Worm (Caenorhabditis elegans) whole organism, young adult: ENCODE measurements around the gene Y22D7AR.3.

ENCODE experiments used
- B0336.3 ChIP-seq: fragments of 200-800 bp; sonication (Bioruptor generic); IDR thresholded peaks from 2 replicates; pipeline ENCODE4 v1.3.6; 2022; ENCODE audit warnings: missing genetic modification characterization, missing compliant biosample characterization
- C06A6.2 ChIP-seq: fragments of 200-800 bp; sonication (Bioruptor generic); conservative IDR thresholded peaks from 2 replicates; pipeline ENCODE4 v1.3.6; 2022; ENCODE audit warnings: missing genetic modification characterization, missing compliant biosample characterization
- C17E4.6 ChIP-seq: fragments of 200-800 bp; sonication (Bioruptor generic); IDR thresholded peaks from 2 replicates; pipeline ENCODE4 v1.3.6; 2022; ENCODE audit warnings: missing genetic modification reagents, missing genetic modification characterization, missing compliant biosample characterization
- D2030.7 ChIP-seq: fragments of 200-800 bp; sonication (Bioruptor generic); IDR thresholded peaks from 2 replicates; pipeline ENCODE4 v1.3.6; 2022; ENCODE audit warnings: missing genetic modification reagents, missing genetic modification characterization, missing compliant biosample characterization
- F33H1.4 ChIP-seq: fragments of 200-800 bp; sonication (Bioruptor generic); IDR thresholded peaks from 2 replicates; pipeline ENCODE4 v1.3.6; 2022; ENCODE audit warnings: missing genetic modification reagents, missing genetic modification characterization, missing compliant biosample characterization
- F49E8.2 ChIP-seq: sonication (generic microtip); optimal IDR thresholded peaks from 3 replicates; lab custom pipeline; 2017; ENCODE audit warnings: missing genetic modification characterization, mild to moderate bottlenecking, missing compliant biosample characterization, antibody characterized with exemption, moderate library complexity; ENCODE audit not compliant: insufficient read depth
- K12H6.12 ChIP-seq: fragments of 200-800 bp; sonication (Bioruptor generic); optimal IDR thresholded peaks from 2 replicates; lab custom pipeline; 2018; ENCODE audit warnings: mild to moderate bottlenecking, missing genetic modification characterization, missing compliant biosample characterization
- Y56A3A.18 ChIP-seq: fragments of 200-800 bp; sonication (Bioruptor generic); IDR thresholded peaks from 2 replicates; pipeline ENCODE4 v1.3.6; 2022; ENCODE audit warnings: missing genetic modification reagents, missing genetic modification characterization, missing compliant biosample characterization
- athp-1 ChIP-seq: sonication (generic microtip); optimal IDR thresholded peaks from 2 replicates; lab custom pipeline; 2017; ENCODE audit warnings: mild to moderate bottlenecking, missing genetic modification characterization, missing compliant biosample characterization
- bed-2 ChIP-seq: fragments of 200-800 bp; sonication (Bioruptor generic); IDR thresholded peaks from 2 replicates; pipeline ENCODE4 v1.3.6; 2022; ENCODE audit warnings: missing genetic modification reagents, missing genetic modification characterization, missing compliant biosample characterization
- cebp-1 ChIP-seq, 2 experiments: fragments of 200-800 bp in 1 of 2; sonication (Bioruptor generic) in 1 of 2; sonication (generic microtip) in 1 of 2; IDR thresholded peaks in 1 of 2; optimal IDR thresholded peaks in 1 of 2; 2 replicates each; pipeline versions ENCODE4 v1.3.6 to Lab custom; 2017 to 2022; ENCODE audit warnings: missing compliant biosample characterization in 2 of 2, missing genetic modification characterization in 2 of 2, mild to moderate bottlenecking in 1 of 2, missing genetic modification reagents in 1 of 2, moderate library complexity in 1 of 2
- ceh-100 ChIP-seq: fragments of 200-800 bp; sonication (Bioruptor generic); IDR thresholded peaks from 2 replicates; pipeline ENCODE4 v1.3.6; 2022; ENCODE audit warnings: missing genetic modification reagents, missing genetic modification characterization, missing compliant biosample characterization
- ceh-58 ChIP-seq: fragments of 200-800 bp; sonication (Bioruptor generic); IDR thresholded peaks from 2 replicates; pipeline ENCODE4 v1.3.6; 2022; ENCODE audit warnings: missing genetic modification characterization, missing compliant biosample characterization
- ceh-91 ChIP-seq: fragments of 200-800 bp; sonication (Bioruptor generic); IDR thresholded peaks from 2 replicates; pipeline ENCODE4 v1.3.6; 2022; ENCODE audit warnings: missing genetic modification reagents, missing genetic modification characterization, missing compliant biosample characterization
- dpff-1 ChIP-seq: sonication (generic microtip); optimal IDR thresholded peaks from 2 replicates; lab custom pipeline; 2017; ENCODE audit warnings: mild to moderate bottlenecking, missing genetic modification characterization, missing compliant biosample characterization
- egl-44 ChIP-seq: fragments of 200-800 bp; sonication (Bioruptor generic); IDR thresholded peaks from 2 replicates; pipeline ENCODE4 v1.3.6; 2022; ENCODE audit warnings: missing genetic modification reagents, missing genetic modification characterization, missing compliant biosample characterization
- egrh-3 ChIP-seq: fragments of 200-800 bp; sonication (Bioruptor generic); IDR thresholded peaks from 2 replicates; pipeline ENCODE4 v1.3.6; 2022; ENCODE audit warnings: missing genetic modification reagents, missing genetic modification characterization, missing compliant biosample characterization
- ekl-4 ChIP-seq: fragments of 200-800 bp; sonication (Bioruptor generic); IDR thresholded peaks from 2 replicates; pipeline ENCODE4 v1.3.6; 2022; ENCODE audit warnings: missing genetic modification reagents, missing genetic modification characterization, missing compliant biosample characterization
- him-1 ChIP-seq: sonication (generic microtip); optimal IDR thresholded peaks from 2 replicates; lab custom pipeline; 2016; ENCODE audit warnings: missing genotype, missing genetic modification reagents, missing genetic modification characterization, missing compliant biosample characterization
- hlh-26 ChIP-seq: fragments of 200-800 bp; sonication (Bioruptor generic); conservative IDR thresholded peaks from 2 replicates; pipeline ENCODE4 v1.3.6; 2022; ENCODE audit warnings: missing genetic modification reagents, missing genetic modification characterization, missing compliant biosample characterization
- hmg-20 ChIP-seq: fragments of 200-800 bp; sonication (Bioruptor generic); IDR thresholded peaks from 2 replicates; pipeline ENCODE4 v1.3.6; 2022; ENCODE audit warnings: missing genetic modification reagents, missing genetic modification characterization, missing compliant biosample characterization
- lin-40 ChIP-seq: sonication (generic microtip); optimal IDR thresholded peaks from 2 replicates; lab custom pipeline; 2016; ENCODE audit warnings: missing genetic modification characterization, mild to moderate bottlenecking, missing compliant biosample characterization, missing genotype, missing genetic modification reagents
- lsy-27 ChIP-seq: sonication (generic microtip); optimal IDR thresholded peaks from 2 replicates; lab custom pipeline; 2017; ENCODE audit warnings: missing genetic modification characterization, mild to moderate bottlenecking, missing compliant biosample characterization, antibody characterized with exemption, missing genotype, borderline replicate concordance; ENCODE audit not compliant: insufficient read depth
- madf-10 ChIP-seq: sonication (generic microtip); optimal IDR thresholded peaks from 2 replicates; lab custom pipeline; 2016; ENCODE audit warnings: mild to moderate bottlenecking, missing genetic modification characterization, missing compliant biosample characterization
- madf-6 ChIP-seq: fragments of 200-800 bp; sonication (Bioruptor generic); IDR thresholded peaks from 2 replicates; pipeline ENCODE4 v1.3.6; 2022; ENCODE audit warnings: missing genetic modification reagents, missing genetic modification characterization, missing compliant biosample characterization
- madf-8 ChIP-seq: fragments of 200-800 bp; sonication (Bioruptor generic); conservative IDR thresholded peaks from 2 replicates; pipeline ENCODE4 v1.3.6; 2022; ENCODE audit warnings: missing genetic modification reagents, missing genetic modification characterization, missing compliant biosample characterization
- mes-4 ChIP-seq: sonication (generic microtip); optimal IDR thresholded peaks from 2 replicates; lab custom pipeline; 2016; ENCODE audit warnings: missing genotype, missing genetic modification characterization, missing compliant biosample characterization
- nfya-1 ChIP-seq: sonication (generic microtip); optimal IDR thresholded peaks from 2 replicates; lab custom pipeline; 2017; ENCODE audit warnings: antibody characterized with exemption, missing compliant biosample characterization, missing genetic modification characterization, borderline replicate concordance; ENCODE audit not compliant: insufficient read depth
- rcor-1 ChIP-seq: fragments of 200-800 bp; sonication (Bioruptor generic); IDR thresholded peaks from 2 replicates; pipeline ENCODE4 v1.3.6; 2022; ENCODE audit warnings: missing genetic modification reagents, missing genetic modification characterization, missing compliant biosample characterization
- sptf-2 ChIP-seq: fragments of 200-800 bp; sonication (Bioruptor generic); optimal IDR thresholded peaks from 2 replicates; lab custom pipeline; 2018; ENCODE audit warnings: mild to moderate bottlenecking, missing genetic modification characterization, missing compliant biosample characterization
- ztf-28 ChIP-seq: fragments of 200-800 bp; sonication (Bioruptor generic); IDR thresholded peaks from 2 replicates; pipeline ENCODE4 v1.3.6; 2022; ENCODE audit warnings: missing genetic modification reagents, missing genetic modification characterization, missing compliant biosample characterization

Gene Y22D7AR.3

ce11 chrIII:1676588-1676987 is 10.9 kb upstream of the Y22D7AR.3 start, which contains the start of gene Y22D7AR.6:
Gene Y22D7AR.6 (minus strand): TSS chrIII:1676721.
- TF ChIP-seq K12H6.12 (tag; lab: Kevin White, UChicago) (no peak), nfya-1 (tag; lab: Kevin White, UChicago) (no peak), hmg-20 (GFP tag; lab: Robert Waterston, UW) (no peak), C06A6.2 (GFP tag; lab: Robert Waterston, UW) (no peak), hlh-26 (no peak), ceh-58 (no peak), F49E8.2 (no peak), ekl-4 (GFP tag; lab: Robert Waterston, UW) (no peak), B0336.3 (no peak), madf-10 (tag; lab: Kevin White, UChicago) (no peak), F33H1.4 (no peak), Y56A3A.18 (GFP tag; lab: Robert Waterston, UW) (no peak), egl-44 (GFP tag; lab: Robert Waterston, UW) (no peak), sptf-2 (GFP tag; lab: Kevin White, UChicago) (no peak), madf-6 (GFP tag; lab: Robert Waterston, UW) (no peak), lin-40 (tag; lab: Kevin White, UChicago) (no peak), egrh-3 (GFP tag; lab: Robert Waterston, UW) (no peak), ztf-28 (GFP tag; lab: Robert Waterston, UW) (no peak), lsy-27 (tag; lab: Kevin White, UChicago) (no peak)

DNA sequence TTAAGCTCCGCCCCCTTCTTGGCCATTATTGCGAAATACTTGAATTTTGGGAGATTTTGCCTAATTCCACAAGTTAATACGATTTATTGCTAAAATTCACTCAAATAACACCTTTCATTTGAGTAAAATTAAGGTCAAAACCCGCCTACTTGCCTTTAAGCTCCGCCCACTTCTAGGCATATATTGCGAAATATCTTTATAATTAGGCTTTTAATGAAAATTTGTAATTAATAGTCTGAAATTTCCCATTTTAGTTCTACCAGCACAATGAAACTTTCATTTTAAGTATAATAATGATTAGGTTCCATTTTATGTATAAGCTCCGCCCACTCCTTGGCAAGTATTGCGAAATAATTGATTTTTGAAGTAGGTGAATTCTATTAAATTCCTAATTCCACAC is 9.1 kb upstream of the Y22D7AR.3 start:
- TF ChIP-seq dpff-1 (tag; lab: Kevin White, UChicago) (no peak), cebp-1 (GFP tag; IDR thresholded peaks at IDR 0.05; lab: Robert Waterston, UW) (no peak; the same call in 1 of the 2 replicates), cebp-1 (tag; optimal IDR thresholded peaks at IDR 0.05; lab: Kevin White, UChicago) (peak; percentile 93)

DNA sequence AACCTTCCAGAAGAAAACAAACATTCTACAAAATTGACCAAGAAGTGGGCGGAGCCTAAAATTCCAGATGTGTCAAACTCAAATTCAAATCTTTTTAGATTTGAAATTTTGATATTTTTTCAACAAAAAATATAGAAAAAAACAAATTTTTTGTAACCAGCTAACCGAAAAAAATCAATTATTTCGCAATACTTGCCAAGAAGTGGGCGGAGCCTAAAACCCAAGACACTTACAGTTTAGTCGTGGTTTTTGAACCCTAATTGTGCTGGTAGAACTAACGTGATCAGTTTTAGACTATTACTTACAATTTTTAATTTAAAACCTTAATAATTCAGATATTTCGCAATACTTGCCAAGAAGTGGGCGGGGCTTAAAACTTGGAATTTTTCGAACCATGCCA is 7.7 kb upstream of the Y22D7AR.3 start:
- TF ChIP-seq cebp-1 (GFP tag; IDR thresholded peaks at IDR 0.05; lab: Robert Waterston, UW): peak; percentile 34; the same call in 1 of the 2 replicates
- TF ChIP-seq cebp-1 (tag; optimal IDR thresholded peaks at IDR 0.05; lab: Kevin White, UChicago): peak; percentile 91
- no peak for TF ChIP-seq ceh-100

DNA sequence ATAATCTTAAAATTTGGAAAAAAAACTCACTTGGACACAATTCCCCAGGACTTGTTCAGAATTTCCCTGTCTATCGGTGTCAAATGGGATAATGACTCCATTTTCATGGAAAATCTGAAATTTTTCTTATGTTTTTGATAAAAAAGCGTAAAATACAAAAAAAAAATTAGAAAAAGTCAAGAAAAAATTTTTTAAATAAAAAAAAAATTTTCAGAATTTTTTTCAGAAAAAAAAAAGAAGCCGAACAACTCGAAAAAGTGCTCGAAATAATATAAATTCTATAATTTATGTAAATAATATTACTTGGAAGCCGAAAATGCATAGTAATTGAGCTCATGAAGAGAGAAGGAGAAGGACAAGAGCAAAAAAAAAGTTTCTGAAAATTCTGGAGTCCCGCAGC is 2.9 kb upstream of the Y22D7AR.3 start, which contains the start of gene glb-30:
Gene glb-30 (minus strand): TSS at position 101 of the 400 bp plus-strand sequence.
- TF ChIP-seq him-1 (tag; lab: Kevin White, UChicago) (no peak), athp-1 (no peak)

- TF ChIP-seq rcor-1 (GFP tag; lab: Robert Waterston, UW): no peak
- no peak for TF ChIP-seq mes-4 (tag; lab: Kevin White, UChicago)
- no peak for TF ChIP-seq ceh-91
- TF ChIP-seq D2030.7: no peak
- no peak for TF ChIP-seq C17E4.6 (GFP tag; lab: Robert Waterston, UW)
- TF ChIP-seq bed-2 (GFP tag; lab: Robert Waterston, UW): no peak
- no peak for TF ChIP-seq madf-8 (GFP tag; lab: Robert Waterston, UW)
These were observed 1.2 kb upstream of the Y22D7AR.3 start for ce11 chrIII:1666893-1667292.
